Worm (Caenorhabditis elegans): ENCODE measurements around the gene nmur-2.

nmur-2 gene

ce11 chrII:91419-91818 is 33.4 kb downstream of the nmur-2 start, which contains the start of gene mcat-1:
Gene mcat-1 (minus strand): TSS chrII:91519.
- peak; percentile 1 for TF ChIP-seq zip-8 (tag; optimal IDR thresholded peaks at IDR 0.05)
- TF ChIP-seq blmp-1 (tag; optimal IDR thresholded peaks at IDR 0.05) = no peak

ce11 chrII:87937-88336 is 36.9 kb downstream of the nmur-2 start:
- TF ChIP-seq mls-2 (tag; optimal IDR thresholded peaks at IDR 0.05) = no peak
- no peak for TF ChIP-seq unc-39 (tag; optimal IDR thresholded peaks at IDR 0.05)
- no peak for TF ChIP-seq nhr-2 (tag; optimal IDR thresholded peaks at IDR 0.05)
- TF ChIP-seq nhr-237 (tag; optimal IDR thresholded peaks at IDR 0.05) = no peak
- TF ChIP-seq lsy-2 (tag; optimal IDR thresholded peaks at IDR 0.05) = no peak
- no peak for TF ChIP-seq elt-3 (tag; optimal IDR thresholded peaks at IDR 0.05)
- TF ChIP-seq pha-4 (tag; optimal IDR thresholded peaks at IDR 0.05) = no peak
- TF ChIP-seq ham-2 (GFP tag; optimal IDR thresholded peaks at IDR 0.05) = no peak
- no peak for TF ChIP-seq sptf-1 (tag; optimal IDR thresholded peaks at IDR 0.05)
- TF ChIP-seq snpc-4 (tag; optimal IDR thresholded peaks at IDR 0.05) = no peak
- no peak for TF ChIP-seq lin-32 (GFP tag; optimal IDR thresholded peaks at IDR 0.05)
- no peak for TF ChIP-seq tbx-8 (GFP tag; optimal IDR thresholded peaks at IDR 0.05)
- no peak for TF ChIP-seq bed-3 (GFP tag; optimal IDR thresholded peaks at IDR 0.05)
- no peak for TF ChIP-seq nhr-76 (tag; optimal IDR thresholded peaks at IDR 0.05)
- no peak for TF ChIP-seq blmp-1 (tag; optimal IDR thresholded peaks at IDR 0.05)

- TF ChIP-seq sem-2 (GFP tag; optimal IDR thresholded peaks at IDR 0.05) = no peak
- peak; percentile 56 for TF ChIP-seq zip-8 (tag; optimal IDR thresholded peaks at IDR 0.05)
These were observed 38.0 kb downstream of the nmur-2 start for ce11 chrII:86794-87193.

DNA sequence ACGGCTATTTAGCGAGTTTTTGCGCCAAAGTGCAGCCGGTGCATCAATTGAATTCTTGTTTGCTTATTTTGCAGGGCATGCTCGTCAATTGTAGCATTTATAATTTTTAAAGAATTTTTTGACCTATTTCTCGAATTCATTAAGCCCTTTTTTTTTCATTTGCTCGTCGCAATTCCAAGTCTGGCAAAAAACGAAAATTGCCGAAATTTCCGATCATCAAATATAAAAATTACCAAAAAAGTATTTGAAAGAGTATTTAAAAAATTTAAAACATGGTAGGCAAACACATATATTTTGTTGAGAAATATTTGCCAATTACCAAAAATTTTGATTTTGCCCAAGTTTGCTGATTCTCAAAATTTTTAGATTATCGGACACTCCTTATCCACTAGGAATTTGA is 40.7 kb downstream of the nmur-2 start, which contains the start of gene C50D2.6:
TSS of gene C50D2.6 (plus strand) at position 301 of the 400 bp plus-strand sequence.
- TF ChIP-seq lsy-2 (tag; optimal IDR thresholded peaks at IDR 0.05) = no peak
- no peak for TF ChIP-seq ztf-11 (tag; optimal IDR thresholded peaks at IDR 0.05)
- TF ChIP-seq nhr-12 (tag; optimal IDR thresholded peaks at IDR 0.05) = no peak
- TF ChIP-seq ceh-43 (GFP tag; optimal IDR thresholded peaks at IDR 0.05) = no peak
- no peak for TF ChIP-seq ces-1 (GFP tag; optimal IDR thresholded peaks at IDR 0.05)
- no peak for TF ChIP-seq ceh-39 (tag; optimal IDR thresholded peaks at IDR 0.05)
- no peak for TF ChIP-seq ceh-83 (GFP tag; optimal IDR thresholded peaks at IDR 0.05)
- no peak for TF ChIP-seq nhr-2 (tag; optimal IDR thresholded peaks at IDR 0.05)
- TF ChIP-seq nhr-237 (tag; optimal IDR thresholded peaks at IDR 0.05) = no peak
- no peak for TF ChIP-seq lin-13 (tag; optimal IDR thresholded peaks at IDR 0.05)
- no peak for TF ChIP-seq elt-1 (tag; optimal IDR thresholded peaks at IDR 0.05; ENCODE audit: borderline replicate concordance, insufficient read depth)
- TF ChIP-seq ham-2 (GFP tag; optimal IDR thresholded peaks at IDR 0.05) = no peak
- TF ChIP-seq sptf-1 (tag; optimal IDR thresholded peaks at IDR 0.05) = no peak
- no peak for TF ChIP-seq tbx-8 (GFP tag; optimal IDR thresholded peaks at IDR 0.05)
- TF ChIP-seq elt-3 (tag; optimal IDR thresholded peaks at IDR 0.05) = no peak
- TF ChIP-seq cnd-1 (tag; optimal IDR thresholded peaks at IDR 0.05) = no peak
- no peak for TF ChIP-seq unc-120 (tag; optimal IDR thresholded peaks at IDR 0.05; ENCODE audit: poor library complexity, severe bottlenecking)
- TF ChIP-seq drap-1 (GFP tag; optimal IDR thresholded peaks at IDR 0.05) = no peak

DNA sequence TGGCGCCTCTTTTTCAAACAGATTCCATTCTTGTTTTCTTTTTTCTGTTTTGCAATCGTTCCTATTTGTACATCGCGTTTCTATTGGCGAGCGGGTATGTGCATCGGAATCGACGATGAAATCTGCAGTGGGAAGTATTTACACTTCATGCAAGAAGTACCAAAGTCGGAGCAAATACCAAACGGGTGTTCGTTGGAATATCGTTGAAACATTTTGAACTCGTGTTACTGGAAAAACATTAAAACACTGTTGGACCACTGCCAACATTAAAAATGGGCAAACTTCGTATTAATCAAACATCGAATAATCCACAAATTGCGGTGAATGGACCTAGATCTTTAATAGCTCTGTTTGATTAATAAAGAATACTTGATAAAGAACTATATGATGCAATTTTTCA is 45.6 kb downstream of the nmur-2 start, which contains the start of gene C23H3.9:
TSS of gene C23H3.9 (minus strand) at position 101 of the 400 bp plus-strand sequence.
- no peak for TF ChIP-seq mab-5 (tag; optimal IDR thresholded peaks at IDR 0.05)
- no peak for TF ChIP-seq M03D4.4 (tag; optimal IDR thresholded peaks at IDR 0.05)
- no peak for TF ChIP-seq ham-2 (GFP tag; optimal IDR thresholded peaks at IDR 0.05)
- no peak for TF ChIP-seq snpc-4 (tag; optimal IDR thresholded peaks at IDR 0.05)
- no peak for TF ChIP-seq mep-1 (tag; optimal IDR thresholded peaks at IDR 0.05)
- no peak for TF ChIP-seq nhr-237 (tag; optimal IDR thresholded peaks at IDR 0.05)
- no peak for TF ChIP-seq unc-62 (GFP tag; optimal IDR thresholded peaks at IDR 0.05)

DNA sequence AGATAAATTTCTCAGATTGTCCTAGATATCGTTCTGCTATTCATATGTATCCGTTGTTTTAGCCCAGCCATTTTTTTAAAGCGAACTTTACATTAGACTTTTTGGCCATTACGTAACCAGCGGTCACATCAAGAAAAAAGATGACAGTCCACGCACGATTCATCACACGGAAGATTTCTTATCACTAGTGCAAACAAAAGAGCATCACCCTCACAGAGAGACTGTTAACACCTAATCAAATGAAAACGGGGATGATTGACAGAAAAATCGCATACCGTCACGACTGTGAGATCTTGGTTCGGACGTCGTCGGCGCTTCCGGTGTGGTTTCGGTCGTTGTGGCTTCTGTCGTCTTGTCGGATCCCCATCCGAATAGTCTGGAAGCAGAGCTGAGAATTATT is 48.1 kb downstream of the nmur-2 start:
- TF ChIP-seq ceh-83 (GFP tag; optimal IDR thresholded peaks at IDR 0.05) (no peak), nhr-12 (tag; optimal IDR thresholded peaks at IDR 0.05) (no peak), unc-120 (tag; optimal IDR thresholded peaks at IDR 0.05; ENCODE audit: poor library complexity, severe bottlenecking) (no peak), ceh-43 (GFP tag; optimal IDR thresholded peaks at IDR 0.05) (no peak), nhr-76 (tag; optimal IDR thresholded peaks at IDR 0.05) (no peak), mep-1 (tag; optimal IDR thresholded peaks at IDR 0.05) (no peak), unc-62 (GFP tag; optimal IDR thresholded peaks at IDR 0.05) (no peak), nhr-2 (tag; optimal IDR thresholded peaks at IDR 0.05) (no peak), lsy-2 (tag; optimal IDR thresholded peaks at IDR 0.05) (no peak), hlh-1 (tag; optimal IDR thresholded peaks at IDR 0.05) (no peak), sem-2 (GFP tag; optimal IDR thresholded peaks at IDR 0.05) (no peak), mab-5 (tag; optimal IDR thresholded peaks at IDR 0.05) (no peak)
